Fruit fly (Drosophila melanogaster) whole organism, embryonic: Measurements from ENCODE around the gene CG3726.

ENCODE experiments used
- Bteb2 ChIP-seq: fragments of 200-800 bp; sonication (Bioruptor generic); optimal IDR thresholded peaks from 2 replicates; lab custom pipeline; 2016; ENCODE audit warnings: missing biosample characterization, missing genetic modification characterization
- CG10565 ChIP-seq: fragments of 200-800 bp; sonication (Bioruptor generic); optimal IDR thresholded peaks from 3 replicates; lab custom pipeline; 2016; ENCODE audit warnings: missing biosample characterization, mild to moderate bottlenecking, missing genetic modification characterization
- CG11085 ChIP-seq: fragments of 200-800 bp; sonication (Bioruptor generic); IDR thresholded peaks from 2 replicates; pipeline ENCODE4 v1.3.6; 2022; ENCODE audit warnings: missing biosample characterization, missing genetic modification characterization
- CG11504 ChIP-seq: fragments of 200-800 bp; sonication (Bioruptor generic); optimal IDR thresholded peaks from 3 replicates; lab custom pipeline; 2019; ENCODE audit warnings: missing biosample characterization, mild to moderate bottlenecking, missing genetic modification characterization, moderate library complexity
- CG11560 ChIP-seq: fragments of 200-800 bp; sonication (Bioruptor generic); IDR thresholded peaks from 3 replicates; pipeline ENCODE4 v1.3.6; 2022; ENCODE audit warnings: missing biosample characterization, missing genetic modification characterization
- CG12659 ChIP-seq: fragments of 200-800 bp; sonication (Bioruptor generic); optimal IDR thresholded peaks from 3 replicates; lab custom pipeline; 2017; ENCODE audit warnings: mild to moderate bottlenecking, missing biosample characterization, missing genetic modification reagents, missing genetic modification characterization
- CG12769 ChIP-seq: fragments of 200-800 bp; sonication (Bioruptor generic); optimal IDR thresholded peaks from 2 replicates; lab custom pipeline; 2019; ENCODE audit warnings: missing biosample characterization, mild to moderate bottlenecking, missing genetic modification characterization, moderate library complexity
- CG13775 ChIP-seq: fragments of 200-800 bp; sonication (Bioruptor generic); optimal IDR thresholded peaks from 3 replicates; lab custom pipeline; 2017; ENCODE audit warnings: missing biosample characterization, mild to moderate bottlenecking, missing genetic modification characterization
- CG13894 ChIP-seq: fragments of 200-800 bp; sonication (Bioruptor generic); optimal IDR thresholded peaks from 3 replicates; lab custom pipeline; 2018; ENCODE audit warnings: missing biosample characterization, mild to moderate bottlenecking, missing genetic modification characterization, moderate library complexity
- CG1529 ChIP-seq: fragments of 200-800 bp; sonication (Bioruptor generic); optimal IDR thresholded peaks from 3 replicates; lab custom pipeline; 2018; ENCODE audit warnings: missing biosample characterization, missing genetic modification characterization
- CG1647 ChIP-seq: fragments of 200-800 bp; sonication (Bioruptor generic); optimal IDR thresholded peaks from 3 replicates; lab custom pipeline; 2016; ENCODE audit warnings: missing biosample characterization, missing genetic modification characterization
- CG3407 ChIP-seq: fragments of 200-800 bp; sonication (Bioruptor generic); optimal IDR thresholded peaks from 2 replicates; lab custom pipeline; 2018; ENCODE audit warnings: missing biosample characterization, mild to moderate bottlenecking, missing genetic modification characterization
- CG3838 ChIP-seq: fragments of 200-800 bp; sonication (Bioruptor generic); optimal IDR thresholded peaks from 3 replicates; lab custom pipeline; 2016; ENCODE audit warnings: missing biosample characterization, missing genetic modification characterization
- CG4328 ChIP-seq: fragments of 200-800 bp; sonication (Bioruptor generic); optimal IDR thresholded peaks from 3 replicates; lab custom pipeline; 2017; ENCODE audit warnings: missing biosample characterization, missing genetic modification reagents, missing genetic modification characterization
- CG6765 ChIP-seq: fragments of 200-800 bp; sonication (Bioruptor generic); optimal IDR thresholded peaks from 3 replicates; lab custom pipeline; 2017; ENCODE audit warnings: missing biosample characterization, mild to moderate bottlenecking, missing genetic modification characterization
- CG6854 ChIP-seq: fragments of 200-800 bp; sonication (Bioruptor generic); optimal IDR thresholded peaks from 3 replicates; lab custom pipeline; 2017; ENCODE audit warnings: missing biosample characterization, mild to moderate bottlenecking, missing genetic modification characterization
- CG7839 ChIP-seq: fragments of 200-800 bp; sonication (Bioruptor generic); optimal IDR thresholded peaks from 3 replicates; lab custom pipeline; 2018; ENCODE audit warnings: missing biosample characterization, mild to moderate bottlenecking, missing genetic modification characterization, moderate library complexity
- CG7928 ChIP-seq: fragments of 200-800 bp; sonication (Bioruptor generic); optimal IDR thresholded peaks from 2 replicates; lab custom pipeline; 2017; ENCODE audit warnings: missing biosample characterization, mild to moderate bottlenecking, missing genetic modification characterization
- CG7987 ChIP-seq: fragments of 200-800 bp; sonication (Bioruptor generic); optimal IDR thresholded peaks from 2 replicates; lab custom pipeline; 2018; ENCODE audit warnings: missing biosample characterization, mild to moderate bottlenecking, missing genetic modification characterization, moderate library complexity
- CG8281 ChIP-seq: fragments of 200-800 bp; sonication (Bioruptor generic); optimal IDR thresholded peaks from 2 replicates; lab custom pipeline; 2018; ENCODE audit warnings: missing biosample characterization, mild to moderate bottlenecking, missing genetic modification characterization, moderate library complexity
- CG8290 ChIP-seq, 3 experiments: fragments of 200-800 bp; sonication (Bioruptor generic); optimal IDR thresholded peaks; 2 replicates each; lab custom pipeline; 2016 to 2019; ENCODE audit warnings: missing biosample characterization in 3 of 3, missing genetic modification characterization in 3 of 3, mild to moderate bottlenecking in 2 of 3, moderate library complexity in 1 of 3
- CG8478 ChIP-seq: fragments of >200 bp; optimal IDR thresholded peaks from 2 replicates; lab custom pipeline; 2018
- CG9817 ChIP-seq: fragments of 200-800 bp; sonication (Bioruptor generic); optimal IDR thresholded peaks from 2 replicates; lab custom pipeline; 2018; ENCODE audit warnings: missing biosample characterization, mild to moderate bottlenecking, missing genetic modification characterization, moderate library complexity
- D ChIP-seq, 2 experiments: fragments of 200-800 bp in 1 of 2; fragments of >200 bp in 1 of 2; sonication (Bioruptor generic) in 1 of 2; optimal IDR thresholded peaks; 2 replicates in 1 of 2; 3 replicates in 1 of 2; lab custom pipeline; 2017; ENCODE audit warnings: mild to moderate bottlenecking in 1 of 2, missing biosample characterization in 1 of 2, missing genetic modification characterization in 1 of 2, missing genetic modification reagents in 1 of 2
- D19B ChIP-seq: fragments of 200-800 bp; sonication (Bioruptor generic); optimal IDR thresholded peaks from 2 replicates; lab custom pipeline; 2017; ENCODE audit warnings: missing biosample characterization, mild to moderate bottlenecking, missing genetic modification characterization
- Dfd ChIP-seq, 2 experiments: fragments of >200 bp; optimal IDR thresholded peaks; 2 replicates each; lab custom pipeline; 2017; ENCODE audit warnings: missing biosample characterization in 2 of 2, missing genetic modification characterization in 2 of 2
- E2f1 ChIP-seq: fragments of 200-800 bp; sonication (Bioruptor generic); IDR thresholded peaks from 2 replicates; pipeline ENCODE4 v1.3.6; 2022; ENCODE audit warnings: missing biosample characterization, missing genetic modification characterization
- Kr ChIP-seq: fragments of 200-800 bp; sonication (Bioruptor generic); optimal IDR thresholded peaks from 2 replicates; lab custom pipeline; 2017; ENCODE audit warnings: missing biosample characterization, mild to moderate bottlenecking, missing genetic modification characterization
- Mrtf ChIP-seq: fragments of 200-800 bp; sonication (Bioruptor generic); IDR thresholded peaks from 3 replicates; pipeline ENCODE4 v1.3.6; 2022; ENCODE audit warnings: missing biosample characterization, missing genetic modification characterization
- NFAT ChIP-seq: fragments of 200-800 bp; sonication (Bioruptor generic); IDR thresholded peaks from 2 replicates; pipeline ENCODE4 v1.3.6; 2022; ENCODE audit warnings: missing biosample characterization, missing genetic modification characterization
- NK7.1 ChIP-seq: fragments of 200-800 bp; sonication (Bioruptor generic); optimal IDR thresholded peaks from 3 replicates; lab custom pipeline; 2016; ENCODE audit warnings: missing biosample characterization, missing genetic modification characterization
- PHDP ChIP-seq: fragments of 200-800 bp; sonication (Bioruptor generic); optimal IDR thresholded peaks from 3 replicates; lab custom pipeline; 2018; ENCODE audit warnings: missing biosample characterization, mild to moderate bottlenecking, missing genetic modification characterization, moderate library complexity
- al ChIP-seq: fragments of 200-800 bp; sonication (Bioruptor generic); IDR thresholded peaks from 2 replicates; pipeline ENCODE4 v1.3.6; 2022; ENCODE audit warnings: missing biosample characterization, missing genetic modification characterization
- ara ChIP-seq: fragments of 200-800 bp; sonication (Bioruptor generic); IDR thresholded peaks from 2 replicates; pipeline ENCODE4 v1.3.6; 2022; ENCODE audit warnings: missing biosample characterization, missing genetic modification characterization
- bab2 ChIP-seq: fragments of 200-800 bp; sonication (Bioruptor generic); optimal IDR thresholded peaks from 2 replicates; lab custom pipeline; 2016; ENCODE audit warnings: missing biosample characterization, missing genetic modification characterization
- cg ChIP-seq: fragments of 200-800 bp; sonication (Bioruptor generic); optimal IDR thresholded peaks from 3 replicates; lab custom pipeline; 2019; ENCODE audit warnings: missing biosample characterization, mild to moderate bottlenecking, missing genetic modification characterization, moderate library complexity
- croc ChIP-seq: fragments of 200-800 bp; sonication (Bioruptor generic); conservative IDR thresholded peaks from 3 replicates; pipeline ENCODE4 v1.3.6; 2022; ENCODE audit warnings: missing biosample characterization, missing genetic modification characterization
- ems ChIP-seq: fragments of 200-800 bp; sonication (Bioruptor generic); optimal IDR thresholded peaks from 3 replicates; lab custom pipeline; 2016; ENCODE audit warnings: missing biosample characterization, missing genetic modification characterization
- gcm ChIP-seq: fragments of 200-800 bp; sonication (Bioruptor generic); optimal IDR thresholded peaks from 2 replicates; lab custom pipeline; 2019; ENCODE audit warnings: missing biosample characterization, mild to moderate bottlenecking, missing genetic modification characterization, moderate library complexity
- gcm2 ChIP-seq: fragments of 200-800 bp; sonication (Bioruptor generic); optimal IDR thresholded peaks from 2 replicates; lab custom pipeline; 2016; ENCODE audit warnings: missing biosample characterization, missing genetic modification characterization
- hb ChIP-seq: fragments of 200-800 bp; sonication (Bioruptor generic); IDR thresholded peaks from 3 replicates; pipeline ENCODE4 v1.3.6; 2022; ENCODE audit warnings: missing biosample characterization, missing genetic modification characterization; ENCODE audit not compliant: partially characterized antibody
- hbn ChIP-seq: fragments of 200-800 bp; sonication (Bioruptor generic); IDR thresholded peaks from 2 replicates; pipeline ENCODE4 v1.3.6; 2022; ENCODE audit warnings: missing biosample characterization, missing genetic modification characterization; ENCODE audit not compliant: partially characterized antibody
- lab ChIP-seq: fragments of 200-800 bp; sonication (Bioruptor generic); optimal IDR thresholded peaks from 3 replicates; lab custom pipeline; 2017; ENCODE audit warnings: missing biosample characterization, missing genetic modification characterization, mild to moderate bottlenecking, moderate library complexity, missing genetic modification reagents
- mirr ChIP-seq: fragments of 200-800 bp; sonication (Bioruptor generic); optimal IDR thresholded peaks from 3 replicates; lab custom pipeline; 2018; ENCODE audit warnings: missing biosample characterization, mild to moderate bottlenecking, missing genetic modification characterization
- peb ChIP-seq: fragments of 200-800 bp; sonication (Bioruptor generic); IDR thresholded peaks from 2 replicates; pipeline ENCODE4 v1.3.6; 2022; ENCODE audit warnings: missing biosample characterization, missing genetic modification characterization
- seq ChIP-seq: fragments of 200-800 bp; sonication (Bioruptor generic); IDR thresholded peaks from 2 replicates; pipeline ENCODE4 v1.3.6; 2022; ENCODE audit warnings: missing biosample characterization, missing genetic modification characterization
- sr ChIP-seq: fragments of 200-800 bp; sonication (Bioruptor generic); IDR thresholded peaks from 3 replicates; pipeline ENCODE4 v1.3.6; 2022; ENCODE audit warnings: missing biosample characterization, missing genetic modification characterization
- trem ChIP-seq: fragments of 200-800 bp; optimal IDR thresholded peaks from 3 replicates; lab custom pipeline; 2019; ENCODE audit warnings: missing biosample characterization, mild to moderate bottlenecking, missing genetic modification characterization, moderate library complexity
- yki ChIP-seq: fragments of >200 bp; optimal IDR thresholded peaks from 3 replicates; lab custom pipeline; 2018

CG3726 gene

dm6 chrX:5894529-5895487 lies 22.1 kb upstream of the CG3726 start (continued):
- peak; percentile 40 for TF ChIP-seq CG11504
- peak; percentile 10 for TF ChIP-seq CG9817 (tag; lab: Kevin White, UChicago)
- no peak for TF ChIP-seq CG3838 (GFP tag; lab: Kevin White, UChicago)
- peak; percentile 7 for TF ChIP-seq ems (GFP tag; lab: Kevin White, UChicago)
- no peak for TF ChIP-seq CG7928 (GFP tag; lab: Kevin White, UChicago)
- no peak for TF ChIP-seq E2f1 (GFP tag; lab: Robert Waterston, UW)
- TF ChIP-seq CG13894: no peak
- TF ChIP-seq Mrtf (GFP tag; lab: Robert Waterston, UW): no peak
- no peak for TF ChIP-seq CG8290 (GFP tag; optimal IDR thresholded peaks at IDR 0.05; lab: Kevin White, UChicago)
- no peak for TF ChIP-seq CG8290 (tag; optimal IDR thresholded peaks at IDR 0.05; lab: Kevin White, UChicago)
- TF ChIP-seq seq (GFP tag; lab: Robert Waterston, UW): no peak
- TF ChIP-seq cg (GFP tag; lab: Kevin White, UChicago): peak; percentile 68
- TF ChIP-seq CG1529: no peak
- peak; percentile 3 for TF ChIP-seq PHDP (tag; lab: Kevin White, UChicago)
- peak; percentile 25 for TF ChIP-seq CG7839 (tag; lab: Kevin White, UChicago)
- no peak for TF ChIP-seq croc (GFP tag; lab: Robert Waterston, UW)
- TF ChIP-seq peb (GFP tag; lab: Robert Waterston, UW): no peak
- no peak for TF ChIP-seq CG8281
- no peak for TF ChIP-seq CG1647 (GFP tag; lab: Kevin White, UChicago)
- no peak for TF ChIP-seq hb (GFP tag; lab: Robert Waterston, UW)
- TF ChIP-seq yki (lab: Kevin White, UChicago): no peak
- no peak for TF ChIP-seq CG3407
- TF ChIP-seq gcm (GFP tag; lab: Kevin White, UChicago): peak; percentile 57
- TF ChIP-seq CG4328 (GFP tag; lab: Kevin White, UChicago): no peak
- no peak for TF ChIP-seq CG6765 (GFP tag; lab: Kevin White, UChicago)
- no peak for TF ChIP-seq Dfd (GFP tag; optimal IDR thresholded peaks at IDR 0.05; lab: Kevin White, UChicago)
- no peak for TF ChIP-seq gcm2
- no peak for TF ChIP-seq NK7.1 (GFP tag; lab: Kevin White, UChicago)
- TF ChIP-seq CG11560 (tag; lab: Robert Waterston, UW): no peak
- peak; percentile 31 for TF ChIP-seq CG12769 (tag; lab: Kevin White, UChicago)
- TF ChIP-seq ara: no peak
- no peak for TF ChIP-seq sr (GFP tag; lab: Robert Waterston, UW)
- no peak for TF ChIP-seq CG7987 (GFP tag; lab: Kevin White, UChicago)
- TF ChIP-seq CG10565 (GFP tag; lab: Kevin White, UChicago): no peak
- no peak for TF ChIP-seq hbn (GFP tag; lab: Robert Waterston, UW)
- no peak for TF ChIP-seq CG12659 (GFP tag; lab: Kevin White, UChicago)
- TF ChIP-seq Kr: no peak
- TF ChIP-seq CG6854 (GFP tag; lab: Kevin White, UChicago): no peak
- TF ChIP-seq D (optimal IDR thresholded peaks at IDR 0.05; lab: Kevin White, UChicago): no peak
- no peak for TF ChIP-seq D (GFP tag; optimal IDR thresholded peaks at IDR 0.05; lab: Kevin White, UChicago)
- TF ChIP-seq al (GFP tag; lab: Robert Waterston, UW): no peak
- TF ChIP-seq lab (GFP tag; lab: Kevin White, UChicago): no peak
- no peak for TF ChIP-seq mirr (GFP tag; lab: Kevin White, UChicago)
- TF ChIP-seq NFAT (GFP tag; lab: Robert Waterston, UW): no peak
- no peak for TF ChIP-seq Bteb2 (GFP tag; lab: Kevin White, UChicago)
- no peak for TF ChIP-seq bab2 (GFP tag; lab: Kevin White, UChicago)
- TF ChIP-seq trem (tag; lab: Kevin White, UChicago): no peak
- TF ChIP-seq D19B: peak; percentile 7
- no peak for TF ChIP-seq CG13775
- TF ChIP-seq CG11085 (GFP tag; lab: Robert Waterston, UW): no peak
- TF ChIP-seq CG8478: no peak
